Fruit fly (Drosophila melanogaster): ENCODE results near the gene Itgbn.

- TF ChIP-seq gl (tag; optimal IDR thresholded peaks at IDR 0.05): no peak
- TF ChIP-seq CG32121 (GFP tag; IDR thresholded peaks at IDR 0.05): no peak
- no peak for TF ChIP-seq Snoo (tag; optimal IDR thresholded peaks at IDR 0.05)
- TF ChIP-seq CG8301 (tag; optimal IDR thresholded peaks at IDR 0.05): no peak
- TF ChIP-seq CG8159 (tag; optimal IDR thresholded peaks at IDR 0.05): no peak
- TF ChIP-seq CG12605 (GFP tag; IDR thresholded peaks at IDR 0.05): no peak
- no peak for TF ChIP-seq CG10348 (GFP tag; IDR thresholded peaks at IDR 0.05)
- TF ChIP-seq CG14655 (GFP tag; optimal IDR thresholded peaks at IDR 0.05): no peak
- no peak for TF ChIP-seq CG17806 (tag; optimal IDR thresholded peaks at IDR 0.05)
- TF ChIP-seq EcR (GFP tag; optimal IDR thresholded peaks at IDR 0.05): peak; percentile 35
Observed at dm6 chr2L:21061591-21061990, 8.8 kb downstream of the Itgbn start.

Data from whole organism, pupa.